Worm (Caenorhabditis elegans) whole organism, L2 larva: ENCODE results near the gene srv-28.

Experiments used
- blmp-1 ChIP-seq: sonication (generic microtip); optimal IDR thresholded peaks from 2 replicates; lab custom pipeline; 2017; ENCODE audit warnings: missing genetic modification characterization, mild to moderate bottlenecking, missing compliant biosample characterization, antibody characterized with exemption, moderate library complexity; ENCODE audit not compliant: insufficient read depth
- mdl-1 ChIP-seq, 2 experiments: fragments of 150-350 bp in 1 of 2; sonication (generic microtip) in 1 of 2; optimal IDR thresholded peaks; 2 replicates each; lab custom pipeline; 2017; ENCODE audit warnings: missing biosample characterization in 2 of 2, missing genetic modification characterization in 2 of 2
- nhr-12 ChIP-seq: fragments of 150-350 bp; optimal IDR thresholded peaks from 2 replicates; lab custom pipeline; 2014; ENCODE audit warnings: missing biosample characterization, missing genetic modification characterization
- nhr-237 ChIP-seq: fragments of 150-350 bp; optimal IDR thresholded peaks from 2 replicates; lab custom pipeline; 2014; ENCODE audit warnings: missing biosample characterization, missing genetic modification characterization
- unc-55 ChIP-seq: fragments of 150-350 bp; sonication (generic microtip); optimal IDR thresholded peaks from 3 replicates; lab custom pipeline; 2014; ENCODE audit warnings: missing biosample characterization, missing genetic modification reagents, missing genetic modification characterization
- unc-62 ChIP-seq: fragments of 150-350 bp; optimal IDR thresholded peaks from 2 replicates; lab custom pipeline; 2014; ENCODE audit warnings: missing biosample characterization, missing genetic modification reagents, missing genetic modification characterization

DNA sequence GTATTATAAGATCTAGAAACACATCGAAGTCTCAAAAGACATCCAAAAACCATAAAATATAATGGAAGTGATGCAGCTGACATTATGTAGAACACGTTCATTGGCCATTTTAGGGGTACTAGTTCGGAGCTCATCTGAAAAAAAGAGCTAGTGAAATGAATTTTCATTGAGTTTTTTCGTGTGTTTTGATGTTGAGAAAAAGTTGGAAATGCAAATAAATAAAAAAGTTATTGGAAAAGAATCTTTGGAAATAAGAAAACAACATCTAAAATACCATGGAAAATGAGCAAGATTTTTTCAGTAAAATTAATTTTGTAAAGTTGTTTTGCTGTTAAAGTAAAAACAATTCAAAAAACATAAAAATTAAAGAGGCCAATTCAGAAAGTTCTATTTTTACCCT, 27.6 kb upstream of the srv-28 start, which contains the start of gene srv-24:
- TF ChIP-seq mdl-1 (tag; optimal IDR thresholded peaks at IDR 0.05; lab: Kevin White, UChicago) (no peak), nhr-237 (tag; lab: Kevin White, UChicago) (no peak), unc-62 (no peak), nhr-12 (tag; lab: Kevin White, UChicago) (no peak), blmp-1 (tag; lab: Kevin White, UChicago) (no peak), unc-55 (no peak)
